Fruit fly (Drosophila melanogaster): ENCODE data around the gene Mi-2.

Gene Mi-2

dm6 chr3L:19939024-19939423, 29.0 kb upstream of the Mi-2 start, which contains the start of gene Ac76E (continued):
- no peak for TF ChIP-seq grn (GFP tag; optimal IDR thresholded peaks at IDR 0.05)
- peak; percentile 29 for TF ChIP-seq slbo (GFP tag; IDR thresholded peaks at IDR 0.05)
- no peak for TF ChIP-seq CG11085 (GFP tag; IDR thresholded peaks at IDR 0.05)
- TF ChIP-seq CG7963 (GFP tag; IDR thresholded peaks at IDR 0.05; ENCODE audit: partially characterized antibody): peak; percentile 11; the same call in 1 of the 3 replicates
- no peak for TF ChIP-seq CG15601 (tag; optimal IDR thresholded peaks at IDR 0.05)
- TF ChIP-seq CG7786 (GFP tag; optimal IDR thresholded peaks at IDR 0.05): no peak
- TF ChIP-seq tup (GFP tag; optimal IDR thresholded peaks at IDR 0.05): no peak
- no peak for TF ChIP-seq crol (GFP tag; IDR thresholded peaks at IDR 0.05)
- TF ChIP-seq CG11398 (GFP tag; optimal IDR thresholded peaks at IDR 0.05): no peak
- TF ChIP-seq CG18764 (GFP tag; optimal IDR thresholded peaks at IDR 0.05): no peak
- TF ChIP-seq CG10431 (GFP tag; optimal IDR thresholded peaks at IDR 0.05): no peak
- no peak for TF ChIP-seq HLHmδ (GFP tag; optimal IDR thresholded peaks at IDR 0.05)
- no peak for TF ChIP-seq CHES-1-like (GFP tag; optimal IDR thresholded peaks at IDR 0.05)
- no peak for TF ChIP-seq unc-4 (GFP tag; IDR thresholded peaks at IDR 0.05; ENCODE audit: partially characterized antibody)
- no peak for TF ChIP-seq CG7271 (tag; optimal IDR thresholded peaks at IDR 0.05)
- TF ChIP-seq CG7372 (GFP tag; IDR thresholded peaks at IDR 0.05): no peak
- no peak for TF ChIP-seq Chrac-16 (GFP tag; optimal IDR thresholded peaks at IDR 0.05)
- TF ChIP-seq CG13287 (GFP tag; IDR thresholded peaks at IDR 0.05; ENCODE audit: partially characterized antibody): no peak; the same call in 1 of the 2 replicates
- no peak for TF ChIP-seq CG33557 (GFP tag; optimal IDR thresholded peaks at IDR 0.05)
- TF ChIP-seq CkIIα-i1 (GFP tag; IDR thresholded peaks at IDR 0.05): no peak
- TF ChIP-seq CG13775 (GFP tag; optimal IDR thresholded peaks at IDR 0.05): no peak
- no peak for TF ChIP-seq HLH54F (GFP tag; optimal IDR thresholded peaks at IDR 0.05)
- TF ChIP-seq CG11695 (GFP tag; IDR thresholded peaks at IDR 0.05): 0 out of 3 replicates have a peak, but pooled peaks have one; percentile 26
- TF ChIP-seq vnd (GFP tag; IDR thresholded peaks at IDR 0.05; ENCODE audit: partially characterized antibody): no peak
- TF ChIP-seq lov (optimal IDR thresholded peaks at IDR 0.05): no peak
- TF ChIP-seq lov (GFP tag; IDR thresholded peaks at IDR 0.05): no peak
- TF ChIP-seq MESR4 (GFP tag; optimal IDR thresholded peaks at IDR 0.05): no peak
- TF ChIP-seq Xbp1 (GFP tag; optimal IDR thresholded peaks at IDR 0.05): no peak
- no peak for TF ChIP-seq Atf3 (GFP tag; optimal IDR thresholded peaks at IDR 0.05)
- peak; percentile 23 for TF ChIP-seq luna (GFP tag; optimal IDR thresholded peaks at IDR 0.05)
- TF ChIP-seq sens (GFP tag): no peak
- TF ChIP-seq inv (GFP tag; IDR thresholded peaks at IDR 0.05; ENCODE audit: partially characterized antibody): no peak
- TF ChIP-seq sc (optimal IDR thresholded peaks at IDR 0.05): no peak
- no peak for TF ChIP-seq sc (GFP tag; optimal IDR thresholded peaks at IDR 0.05)
- no peak for TF ChIP-seq CG33213 (GFP tag; optimal IDR thresholded peaks at IDR 0.05)
- TF ChIP-seq CG17359 (tag; optimal IDR thresholded peaks at IDR 0.05): no peak
- no peak for TF ChIP-seq unpg (GFP tag; optimal IDR thresholded peaks at IDR 0.05)
- TF ChIP-seq Dll (GFP tag; IDR thresholded peaks at IDR 0.05; ENCODE audit: partially characterized antibody): no peak
- no peak for TF ChIP-seq klu (GFP tag; IDR thresholded peaks at IDR 0.05)
- no peak for TF ChIP-seq CoRest (tag; optimal IDR thresholded peaks at IDR 0.05)
- TF ChIP-seq dimm (GFP tag; IDR thresholded peaks at IDR 0.05): no peak
- no peak for TF ChIP-seq gt (GFP tag; IDR thresholded peaks at IDR 0.05)
- no peak for TF ChIP-seq so (GFP tag; IDR thresholded peaks at IDR 0.05)
- TF ChIP-seq CG8290 (GFP tag; optimal IDR thresholded peaks at IDR 0.05): no peak
- TF ChIP-seq CG8290 (tag; optimal IDR thresholded peaks at IDR 0.05): peak in 1 of 2 experiments; percentile 73
- no peak for TF ChIP-seq maf-S (GFP tag; optimal IDR thresholded peaks at IDR 0.05)
- TF ChIP-seq CG2199 (GFP tag; IDR thresholded peaks at IDR 0.05): peak; percentile 60; the same call in 1 of the 3 replicates
- TF ChIP-seq shn (GFP tag; optimal IDR thresholded peaks at IDR 0.05): no peak
- no peak for TF ChIP-seq pho (GFP tag; optimal IDR thresholded peaks at IDR 0.05)
- TF ChIP-seq CG9215 (GFP tag; IDR thresholded peaks at IDR 0.05): no peak
- TF ChIP-seq CG17612 (GFP tag; IDR thresholded peaks at IDR 0.05): no peak
- TF ChIP-seq CG3163 (GFP tag; optimal IDR thresholded peaks at IDR 0.05): no peak
- no peak for TF ChIP-seq nmo (GFP tag; optimal IDR thresholded peaks at IDR 0.05)

Measured in whole organism, embryonic.